Worm (Caenorhabditis elegans) whole organism, late embryonic: Measurements from ENCODE around the gene jhdm-1.
A peak's percentile ranks its signal among the peaks of the same experiment; 100 is the strongest.

Experiments used
- C08G9.2 ChIP-seq: sonication (generic microtip); optimal IDR thresholded peaks from 2 replicates; lab custom pipeline; 2016; ENCODE audit warnings: mild to moderate bottlenecking, missing genetic modification characterization, moderate library complexity, missing compliant biosample characterization
- C38D4.7 ChIP-seq: fragments of 200-800 bp; sonication (Bioruptor generic); optimal IDR thresholded peaks from 2 replicates; lab custom pipeline; 2018; ENCODE audit warnings: mild to moderate bottlenecking, missing genetic modification characterization, moderate library complexity, missing compliant biosample characterization
- ama-1 ChIP-seq: fragments of 150-350 bp; optimal IDR thresholded peaks from 2 replicates; lab custom pipeline; 2014
- ceh-9 ChIP-seq: sonication (generic microtip); optimal IDR thresholded peaks from 2 replicates; lab custom pipeline; 2016; ENCODE audit warnings: mild to moderate bottlenecking, missing genetic modification characterization, inconsistent platforms, missing compliant biosample characterization
- fkh-10 ChIP-seq: fragments of 150-350 bp; optimal IDR thresholded peaks from 2 replicates; lab custom pipeline; 2014; ENCODE audit warnings: missing biosample characterization, missing genetic modification reagents, missing genetic modification characterization
- lin-11 ChIP-seq: fragments of 200-800 bp; sonication (Bioruptor generic); optimal IDR thresholded peaks from 2 replicates; lab custom pipeline; 2018; ENCODE audit warnings: mild to moderate bottlenecking, missing genetic modification characterization, missing compliant biosample characterization
- nfya-1 ChIP-seq: sonication (generic microtip); optimal IDR thresholded peaks from 2 replicates; lab custom pipeline; 2017; ENCODE audit warnings: missing genetic modification characterization, mild to moderate bottlenecking, missing compliant biosample characterization, antibody characterized with exemption, moderate library complexity
- pha-4 ChIP-seq: fragments of 150-350 bp; optimal IDR thresholded peaks from 2 replicates; lab custom pipeline; 2018; ENCODE audit warnings: missing biosample characterization, missing genetic modification reagents, missing genetic modification characterization
- syd-9 ChIP-seq: sonication (generic microtip); optimal IDR thresholded peaks from 2 replicates; lab custom pipeline; 2016; ENCODE audit warnings: mild to moderate bottlenecking, missing genetic modification characterization, moderate library complexity, missing compliant biosample characterization
- unc-86 ChIP-seq: sonication (generic microtip); optimal IDR thresholded peaks from 2 replicates; lab custom pipeline; 2016; ENCODE audit warnings: missing genetic modification characterization, missing compliant biosample characterization

DNA sequence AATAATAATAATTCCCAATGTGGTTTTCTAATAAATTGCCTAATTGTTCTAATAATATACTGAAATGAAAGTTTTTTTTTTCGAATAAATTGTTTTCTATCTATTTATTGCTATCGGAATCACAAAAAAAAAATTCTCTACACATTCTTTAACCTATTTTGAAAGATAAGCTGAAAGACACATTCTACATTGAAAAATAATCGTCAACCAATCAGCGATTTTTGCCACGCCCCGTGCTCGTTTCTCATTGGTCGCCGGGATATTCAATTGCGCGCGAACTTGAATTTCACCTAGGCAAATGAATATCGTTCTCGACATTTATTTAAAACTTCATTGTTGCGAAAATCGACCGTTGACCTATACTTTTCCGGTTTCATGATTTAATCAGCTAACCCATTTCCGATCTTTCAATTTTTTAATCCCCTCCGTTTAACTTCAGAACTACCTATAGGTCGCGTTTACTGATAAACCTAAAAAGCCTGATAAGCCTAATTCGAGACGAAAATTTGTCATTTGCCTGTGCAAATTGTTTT is 45.8 kb downstream of the jhdm-1 start, which contains the start of gene F23F12.3:
- TF ChIP-seq syd-9 (no peak), ceh-9 (no peak), pha-4 (tag; lab: Kevin White, UChicago) (no peak), lin-11 (tag; lab: Kevin White, UChicago) (no peak), fkh-10 (no peak), C08G9.2 (tag; lab: Kevin White, UChicago) (no peak), unc-86 (tag; lab: Kevin White, UChicago) (no peak), ama-1 (lab: Kevin White, UChicago) (no peak), C38D4.7 (GFP tag; lab: Kevin White, UChicago) (no peak), nfya-1 (tag; lab: Kevin White, UChicago) (peak; percentile 43)
